Worm (Caenorhabditis elegans) whole organism, young adult: ENCODE data around the gene R08D7.7.

Source experiments
- B0035.1 ChIP-seq: sonication (generic microtip); optimal IDR thresholded peaks from 2 replicates; lab custom pipeline; 2016; ENCODE audit warnings: missing genetic modification characterization, mild to moderate bottlenecking, missing compliant biosample characterization, missing genotype, missing genetic modification reagents
- C17E4.6 ChIP-seq: fragments of 200-800 bp; sonication (Bioruptor generic); IDR thresholded peaks from 2 replicates; pipeline ENCODE4 v1.3.6; 2022; ENCODE audit warnings: missing genetic modification reagents, missing genetic modification characterization, missing compliant biosample characterization
- D2030.7 ChIP-seq: fragments of 200-800 bp; sonication (Bioruptor generic); IDR thresholded peaks from 2 replicates; pipeline ENCODE4 v1.3.6; 2022; ENCODE audit warnings: missing genetic modification reagents, missing genetic modification characterization, missing compliant biosample characterization
- F33H1.4 ChIP-seq: fragments of 200-800 bp; sonication (Bioruptor generic); IDR thresholded peaks from 2 replicates; pipeline ENCODE4 v1.3.6; 2022; ENCODE audit warnings: missing genetic modification reagents, missing genetic modification characterization, missing compliant biosample characterization
- F49E8.2 ChIP-seq: sonication (generic microtip); optimal IDR thresholded peaks from 3 replicates; lab custom pipeline; 2017; ENCODE audit warnings: missing genetic modification characterization, mild to moderate bottlenecking, missing compliant biosample characterization, antibody characterized with exemption, moderate library complexity; ENCODE audit not compliant: insufficient read depth
- K11D2.4 ChIP-seq: fragments of 200-800 bp; sonication (Bioruptor generic); IDR thresholded peaks from 2 replicates; pipeline ENCODE4 v1.3.6; 2022; ENCODE audit warnings: missing genetic modification reagents, missing genetic modification characterization, missing compliant biosample characterization
- T07F8.4 ChIP-seq: sonication (generic microtip); optimal IDR thresholded peaks from 2 replicates; lab custom pipeline; 2016; ENCODE audit warnings: mild to moderate bottlenecking, missing genetic modification characterization, moderate library complexity, missing compliant biosample characterization
- bed-1 ChIP-seq: fragments of 200-800 bp; sonication (Bioruptor generic); IDR thresholded peaks from 2 replicates; pipeline ENCODE4 v1.3.6; 2022; ENCODE audit warnings: missing genetic modification reagents, missing genetic modification characterization, missing compliant biosample characterization
- ceh-58 ChIP-seq: fragments of 200-800 bp; sonication (Bioruptor generic); IDR thresholded peaks from 2 replicates; pipeline ENCODE4 v1.3.6; 2022; ENCODE audit warnings: missing genetic modification characterization, missing compliant biosample characterization
- ceh-91 ChIP-seq: fragments of 200-800 bp; sonication (Bioruptor generic); IDR thresholded peaks from 2 replicates; pipeline ENCODE4 v1.3.6; 2022; ENCODE audit warnings: missing genetic modification reagents, missing genetic modification characterization, missing compliant biosample characterization
- die-1 ChIP-seq: sonication (generic microtip); optimal IDR thresholded peaks from 2 replicates; lab custom pipeline; 2016; ENCODE audit warnings: missing genotype, mild to moderate bottlenecking, missing genetic modification characterization, missing compliant biosample characterization
- dox-1 ChIP-seq: fragments of 200-800 bp; sonication (Bioruptor generic); IDR thresholded peaks from 2 replicates; pipeline ENCODE4 v1.3.6; 2022; ENCODE audit warnings: missing genetic modification reagents, missing genetic modification characterization, missing compliant biosample characterization
- dpl-1 ChIP-seq: fragments of 150-350 bp; optimal IDR thresholded peaks from 2 replicates; lab custom pipeline; 2014; ENCODE audit warnings: missing biosample characterization, missing genetic modification reagents, missing genetic modification characterization
- efl-1 ChIP-seq: fragments of 150-350 bp; optimal IDR thresholded peaks from 2 replicates; lab custom pipeline; 2014; ENCODE audit warnings: missing biosample characterization, missing genetic modification reagents, missing genetic modification characterization
- ekl-4 ChIP-seq: fragments of 200-800 bp; sonication (Bioruptor generic); IDR thresholded peaks from 2 replicates; pipeline ENCODE4 v1.3.6; 2022; ENCODE audit warnings: missing genetic modification reagents, missing genetic modification characterization, missing compliant biosample characterization
- hrde-1 ChIP-seq: sonication (generic microtip); optimal IDR thresholded peaks from 2 replicates; lab custom pipeline; 2016; ENCODE audit warnings: missing genetic modification characterization, mild to moderate bottlenecking, missing compliant biosample characterization, moderate library complexity, missing genotype, missing genetic modification reagents, borderline replicate concordance
- hsf-1 ChIP-seq: fragments of 200-800 bp; sonication (Bioruptor generic); IDR thresholded peaks from 2 replicates; pipeline ENCODE4 v1.3.6; 2022; ENCODE audit warnings: missing genetic modification reagents, missing genetic modification characterization, missing compliant biosample characterization
- let-526 ChIP-seq: fragments of 200-800 bp; sonication (Bioruptor generic); IDR thresholded peaks from 2 replicates; pipeline ENCODE4 v1.3.6; 2022; ENCODE audit warnings: missing genetic modification reagents, missing genetic modification characterization, missing compliant biosample characterization
- lin-35 ChIP-seq, 3 experiments: fragments of 150-350 bp in 2 of 3; sonication (generic microtip) in 1 of 3; optimal IDR thresholded peaks; 2 replicates each; lab custom pipeline; 2014 to 2018; ENCODE audit warnings: missing biosample characterization in 3 of 3, missing genetic modification characterization in 3 of 3, missing genetic modification reagents in 3 of 3
- lin-54 ChIP-seq: fragments of 200-800 bp; sonication (Bioruptor generic); optimal IDR thresholded peaks from 2 replicates; lab custom pipeline; 2018; ENCODE audit warnings: mild to moderate bottlenecking, missing genetic modification characterization, missing compliant biosample characterization
- lsl-1 ChIP-seq: fragments of 200-800 bp; sonication (Bioruptor generic); optimal IDR thresholded peaks from 2 replicates; lab custom pipeline; 2018; ENCODE audit warnings: mild to moderate bottlenecking, missing genetic modification characterization, moderate library complexity, missing compliant biosample characterization
- lsy-27 ChIP-seq: sonication (generic microtip); optimal IDR thresholded peaks from 2 replicates; lab custom pipeline; 2017; ENCODE audit warnings: missing genetic modification characterization, mild to moderate bottlenecking, missing compliant biosample characterization, antibody characterized with exemption, missing genotype, borderline replicate concordance; ENCODE audit not compliant: insufficient read depth
- madf-10 ChIP-seq: sonication (generic microtip); optimal IDR thresholded peaks from 2 replicates; lab custom pipeline; 2016; ENCODE audit warnings: mild to moderate bottlenecking, missing genetic modification characterization, missing compliant biosample characterization
- madf-6 ChIP-seq: fragments of 200-800 bp; sonication (Bioruptor generic); IDR thresholded peaks from 2 replicates; pipeline ENCODE4 v1.3.6; 2022; ENCODE audit warnings: missing genetic modification reagents, missing genetic modification characterization, missing compliant biosample characterization
- madf-8 ChIP-seq: fragments of 200-800 bp; sonication (Bioruptor generic); conservative IDR thresholded peaks from 2 replicates; pipeline ENCODE4 v1.3.6; 2022; ENCODE audit warnings: missing genetic modification reagents, missing genetic modification characterization, missing compliant biosample characterization
- mxl-1 ChIP-seq: sonication (generic microtip); optimal IDR thresholded peaks from 2 replicates; lab custom pipeline; 2016; ENCODE audit warnings: missing genetic modification characterization, missing compliant biosample characterization
- nhr-90 ChIP-seq: sonication (generic microtip); optimal IDR thresholded peaks from 2 replicates; lab custom pipeline; 2016; ENCODE audit warnings: missing genotype, mild to moderate bottlenecking, missing genetic modification characterization, missing compliant biosample characterization
- pbrm-1 ChIP-seq: fragments of 200-800 bp; sonication (Bioruptor generic); IDR thresholded peaks from 2 replicates; pipeline ENCODE4 v1.3.6; 2022; ENCODE audit warnings: missing genetic modification reagents, missing genetic modification characterization, missing compliant biosample characterization
- pha-4 ChIP-seq: fragments of 150-350 bp; sonication (generic microtip); optimal IDR thresholded peaks from 2 replicates; lab custom pipeline; 2014; ENCODE audit warnings: missing biosample characterization, missing genetic modification reagents, missing genetic modification characterization
- rcor-1 ChIP-seq: fragments of 200-800 bp; sonication (Bioruptor generic); IDR thresholded peaks from 2 replicates; pipeline ENCODE4 v1.3.6; 2022; ENCODE audit warnings: missing genetic modification reagents, missing genetic modification characterization, missing compliant biosample characterization
- sdz-38 ChIP-seq: sonication (generic microtip); optimal IDR thresholded peaks from 2 replicates; lab custom pipeline; 2016; ENCODE audit warnings: missing genotype, missing genetic modification characterization, missing compliant biosample characterization
- snpc-1.1 ChIP-seq: sonication (generic microtip); optimal IDR thresholded peaks from 2 replicates; lab custom pipeline; 2017; ENCODE audit warnings: missing genetic modification characterization, mild to moderate bottlenecking, missing compliant biosample characterization, antibody characterized with exemption, moderate library complexity, missing genotype, missing genetic modification reagents; ENCODE audit not compliant: insufficient read depth
- snpc-3.4 ChIP-seq: sonication (generic microtip); optimal IDR thresholded peaks from 2 replicates; lab custom pipeline; 2017; ENCODE audit warnings: missing genetic modification characterization, mild to moderate bottlenecking, missing compliant biosample characterization, antibody characterized with exemption, moderate library complexity, missing genotype, missing genetic modification reagents
- snpc-4 ChIP-seq, 5 experiments: fragments of 150-350 bp in 1 of 5; sonication (generic microtip) in 4 of 5; optimal IDR thresholded peaks; 2 replicates each; lab custom pipeline; 2014 to 2018; ENCODE audit warnings: missing genetic modification characterization in 5 of 5, missing biosample characterization in 3 of 5, antibody characterized with exemption in 2 of 5, mild to moderate bottlenecking in 2 of 5, missing compliant biosample characterization in 2 of 5, missing genotype in 2 of 5, moderate library complexity in 2 of 5, missing genetic modification reagents in 1 of 5
- sptf-2 ChIP-seq: fragments of 200-800 bp; sonication (Bioruptor generic); optimal IDR thresholded peaks from 2 replicates; lab custom pipeline; 2018; ENCODE audit warnings: mild to moderate bottlenecking, missing genetic modification characterization, missing compliant biosample characterization
- unc-62 ChIP-seq: fragments of 150-350 bp; optimal IDR thresholded peaks from 2 replicates; lab custom pipeline; 2014; ENCODE audit warnings: missing biosample characterization, missing genetic modification reagents, missing genetic modification characterization
- xnd-1 ChIP-seq: sonication (generic microtip); optimal IDR thresholded peaks from 2 replicates; lab custom pipeline; 2016; ENCODE audit warnings: missing genotype, missing genetic modification reagents, missing genetic modification characterization, missing compliant biosample characterization
- zfh-2 ChIP-seq: fragments of 200-800 bp; sonication (Bioruptor generic); conservative IDR thresholded peaks from 2 replicates; pipeline ENCODE4 v1.3.6; 2022; ENCODE audit warnings: missing genetic modification reagents, missing genetic modification characterization, missing compliant biosample characterization
- ztf-18 ChIP-seq: sonication (generic microtip); optimal IDR thresholded peaks from 2 replicates; lab custom pipeline; 2016; ENCODE audit warnings: missing genotype, mild to moderate bottlenecking, missing genetic modification characterization, missing compliant biosample characterization
- ztf-26 ChIP-seq: sonication (generic microtip); optimal IDR thresholded peaks from 2 replicates; lab custom pipeline; 2017; ENCODE audit warnings: missing genetic modification characterization, missing compliant biosample characterization
- ztf-28 ChIP-seq: fragments of 200-800 bp; sonication (Bioruptor generic); IDR thresholded peaks from 2 replicates; pipeline ENCODE4 v1.3.6; 2022; ENCODE audit warnings: missing genetic modification reagents, missing genetic modification characterization, missing compliant biosample characterization
- ztf-6 ChIP-seq: fragments of 200-800 bp; sonication (Bioruptor generic); IDR thresholded peaks from 2 replicates; pipeline ENCODE4 v1.3.6; 2022; ENCODE audit warnings: missing genetic modification reagents, missing genetic modification characterization, missing compliant biosample characterization

Gene R08D7.7

DNA sequence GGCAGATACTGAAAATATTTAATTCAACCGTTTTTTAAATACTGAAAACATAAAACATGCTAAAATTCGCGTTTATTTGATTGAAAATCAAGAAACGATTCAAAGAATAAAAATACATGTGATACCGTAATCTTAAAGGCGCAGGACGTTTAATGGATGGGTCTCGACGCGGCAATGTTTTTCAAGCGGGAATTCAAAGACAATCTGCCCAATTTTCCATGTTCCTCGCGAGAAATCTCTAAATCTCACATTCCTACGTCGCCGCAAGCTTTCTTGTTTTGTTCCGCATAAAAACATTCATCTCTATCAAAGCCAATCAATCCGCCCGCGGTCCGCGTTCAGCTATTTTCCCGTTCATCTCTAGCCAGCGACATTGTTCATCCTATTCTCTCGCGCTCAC lies 11.6 kb downstream of the R08D7.7 start:
- TF ChIP-seq xnd-1 (tag; lab: Kevin White, UChicago), result peak; percentile 76
- no peak for TF ChIP-seq hrde-1 (tag; lab: Kevin White, UChicago)
- TF ChIP-seq K11D2.4 (GFP tag; lab: Robert Waterston, UW), result no peak
- peak; percentile 91 for TF ChIP-seq F33H1.4 (GFP tag; lab: Robert Waterston, UW)
- TF ChIP-seq lsl-1 (GFP tag; lab: Kevin White, UChicago), result peak; percentile 83
- TF ChIP-seq die-1 (tag; lab: Kevin White, UChicago), result no peak
- no peak for TF ChIP-seq ceh-58 (GFP tag; lab: Robert Waterston, UW)
- TF ChIP-seq nhr-90 (tag; lab: Kevin White, UChicago), result no peak
- peak; percentile 18; the same call in 1 of the 2 replicates for TF ChIP-seq pbrm-1 (GFP tag; lab: Robert Waterston, UW)
- peak; percentile 7 for TF ChIP-seq ztf-18 (tag; lab: Kevin White, UChicago)
- peak; percentile 86 for TF ChIP-seq efl-1 (GFP tag; lab: Kevin White, UChicago)
- TF ChIP-seq hsf-1 (GFP tag; lab: Robert Waterston, UW), result peak; percentile 52; the same call in 1 of the 2 replicates
- peak; percentile 75 for TF ChIP-seq dpl-1 (GFP tag; lab: Kevin White, UChicago)
- TF ChIP-seq lin-54 (GFP tag; lab: Kevin White, UChicago), result peak; percentile 70
- no peak for TF ChIP-seq madf-10 (tag; lab: Kevin White, UChicago)
- no peak for TF ChIP-seq mxl-1 (tag; lab: Kevin White, UChicago)
- peak; percentile 91 for TF ChIP-seq madf-6
- TF ChIP-seq B0035.1 (tag; lab: Kevin White, UChicago), result no peak
- peak; percentile 17 for TF ChIP-seq F49E8.2 (tag; lab: Kevin White, UChicago)
- TF ChIP-seq D2030.7 (GFP tag; lab: Robert Waterston, UW), result peak; percentile 66
- TF ChIP-seq T07F8.4, result no peak
- peak; percentile 31; the same call in 1 of the 2 replicates for TF ChIP-seq dox-1 (GFP tag; lab: Robert Waterston, UW)
- peak; percentile 63 for TF ChIP-seq ceh-91 (GFP tag; lab: Robert Waterston, UW)
- TF ChIP-seq sptf-2 (GFP tag; lab: Kevin White, UChicago), result no peak
- TF ChIP-seq rcor-1 (GFP tag; lab: Robert Waterston, UW), result 0 out of 2 replicates have a peak, but pooled peaks have one; percentile 31
- no peak for TF ChIP-seq ztf-28 (GFP tag; lab: Robert Waterston, UW)
- peak in 1 of 3 experiments; percentile 47 for TF ChIP-seq lin-35 (GFP tag; optimal IDR thresholded peaks at IDR 0.05; lab: Kevin White, UChicago)
- peak; percentile 68 for TF ChIP-seq madf-8 (GFP tag; lab: Robert Waterston, UW)
- TF ChIP-seq snpc-3.4 (tag; lab: Kevin White, UChicago), result no peak
- peak; percentile 24; the same call in 1 of the 2 replicates for TF ChIP-seq C17E4.6
- TF ChIP-seq snpc-4 (GFP tag; optimal IDR thresholded peaks at IDR 0.05; lab: Kevin White, UChicago), result no peak
- TF ChIP-seq snpc-4 (tag; optimal IDR thresholded peaks at IDR 0.05; lab: Kevin White, UChicago), result no peak
- no peak for TF ChIP-seq ztf-6 (GFP tag; lab: Robert Waterston, UW)
- no peak for TF ChIP-seq ztf-26
- TF ChIP-seq, all 124 proteins: peak for 18

DNA sequence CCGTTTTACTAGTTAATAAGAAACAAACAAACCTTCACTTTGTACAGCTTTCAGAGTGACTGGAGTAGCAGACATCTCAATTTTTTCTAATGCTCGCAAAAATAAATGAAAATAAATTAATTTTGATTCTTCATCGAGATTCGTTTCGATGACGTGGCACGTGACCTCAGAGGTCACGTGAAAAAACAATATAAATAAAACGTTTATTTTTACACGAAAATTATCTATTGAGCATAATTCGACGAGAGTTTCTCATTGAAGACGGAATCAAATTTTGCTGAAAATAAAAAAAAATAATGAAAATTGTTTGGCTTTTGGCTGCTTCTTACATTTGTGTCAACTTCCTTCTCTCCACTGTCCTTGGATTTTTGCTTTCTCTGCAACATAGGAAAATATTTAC lies 12.0 kb downstream of the R08D7.7 start, which contains the start of gene rpn-6.2:
Gene rpn-6.2, minus strand, starts transcription at position 101 of the 400 bp plus-strand sequence.
- TF ChIP-seq sptf-2 (GFP tag; lab: Kevin White, UChicago) (no peak), mxl-1 (tag; lab: Kevin White, UChicago) (no peak), snpc-1.1 (tag; lab: Kevin White, UChicago) (no peak), lsy-27 (tag; lab: Kevin White, UChicago) (no peak), bed-1 (no peak), pha-4 (tag; lab: Kevin White, UChicago) (no peak), lsl-1 (GFP tag; lab: Kevin White, UChicago) (no peak), ekl-4 (GFP tag; lab: Robert Waterston, UW) (no peak), unc-62 (GFP tag; lab: Kevin White, UChicago) (no peak), sdz-38 (tag; lab: Kevin White, UChicago) (no peak), let-526 (GFP tag; lab: Robert Waterston, UW) (no peak), snpc-4 (GFP tag; optimal IDR thresholded peaks at IDR 0.05; lab: Kevin White, UChicago) (no peak), snpc-4 (tag; optimal IDR thresholded peaks at IDR 0.05; lab: Kevin White, UChicago) (no peak), madf-10 (tag; lab: Kevin White, UChicago) (no peak), zfh-2 (GFP tag; lab: Robert Waterston, UW) (no peak)
- TF ChIP-seq, all 124 proteins: peak for 0
